Worm (Caenorhabditis elegans) whole organism, L1 larva: ENCODE results near the gene cut-4.

Source experiments
- fkh-10 ChIP-seq: sonication (generic microtip); optimal IDR thresholded peaks from 2 replicates; lab custom pipeline; 2017; ENCODE audit warnings: missing biosample characterization, missing genetic modification reagents, missing genetic modification characterization
- grh-1 ChIP-seq: fragments of 200-800 bp; sonication (Bioruptor generic); IDR thresholded peaks from 2 replicates; pipeline ENCODE4 v1.3.6; 2022; ENCODE audit warnings: missing genetic modification reagents, missing genetic modification characterization, missing compliant biosample characterization
- lin-13 ChIP-seq: fragments of 150-350 bp; optimal IDR thresholded peaks from 2 replicates; lab custom pipeline; 2014; ENCODE audit warnings: missing biosample characterization, missing genetic modification reagents, missing genetic modification characterization
- nhr-12 ChIP-seq: sonication (generic microtip); optimal IDR thresholded peaks from 2 replicates; lab custom pipeline; 2017; ENCODE audit warnings: missing biosample characterization, missing genetic modification characterization
- nhr-77 ChIP-seq: fragments of 150-350 bp; optimal IDR thresholded peaks from 2 replicates; lab custom pipeline; 2014; ENCODE audit warnings: missing biosample characterization, missing genetic modification characterization
- snpc-4 ChIP-seq: fragments of 150-350 bp; optimal IDR thresholded peaks from 2 replicates; lab custom pipeline; 2014; ENCODE audit warnings: missing biosample characterization, missing genetic modification characterization
- xbp-1 ChIP-seq: sonication (generic microtip); optimal IDR thresholded peaks from 2 replicates; lab custom pipeline; 2016; ENCODE audit warnings: missing genetic modification characterization, missing compliant biosample characterization
- ztf-11 ChIP-seq, 2 experiments: sonication (generic microtip); optimal IDR thresholded peaks; 2 replicates each; lab custom pipeline; 2016 to 2017; ENCODE audit warnings: missing genetic modification characterization in 2 of 2, missing biosample characterization in 1 of 2, missing compliant biosample characterization in 1 of 2

DNA sequence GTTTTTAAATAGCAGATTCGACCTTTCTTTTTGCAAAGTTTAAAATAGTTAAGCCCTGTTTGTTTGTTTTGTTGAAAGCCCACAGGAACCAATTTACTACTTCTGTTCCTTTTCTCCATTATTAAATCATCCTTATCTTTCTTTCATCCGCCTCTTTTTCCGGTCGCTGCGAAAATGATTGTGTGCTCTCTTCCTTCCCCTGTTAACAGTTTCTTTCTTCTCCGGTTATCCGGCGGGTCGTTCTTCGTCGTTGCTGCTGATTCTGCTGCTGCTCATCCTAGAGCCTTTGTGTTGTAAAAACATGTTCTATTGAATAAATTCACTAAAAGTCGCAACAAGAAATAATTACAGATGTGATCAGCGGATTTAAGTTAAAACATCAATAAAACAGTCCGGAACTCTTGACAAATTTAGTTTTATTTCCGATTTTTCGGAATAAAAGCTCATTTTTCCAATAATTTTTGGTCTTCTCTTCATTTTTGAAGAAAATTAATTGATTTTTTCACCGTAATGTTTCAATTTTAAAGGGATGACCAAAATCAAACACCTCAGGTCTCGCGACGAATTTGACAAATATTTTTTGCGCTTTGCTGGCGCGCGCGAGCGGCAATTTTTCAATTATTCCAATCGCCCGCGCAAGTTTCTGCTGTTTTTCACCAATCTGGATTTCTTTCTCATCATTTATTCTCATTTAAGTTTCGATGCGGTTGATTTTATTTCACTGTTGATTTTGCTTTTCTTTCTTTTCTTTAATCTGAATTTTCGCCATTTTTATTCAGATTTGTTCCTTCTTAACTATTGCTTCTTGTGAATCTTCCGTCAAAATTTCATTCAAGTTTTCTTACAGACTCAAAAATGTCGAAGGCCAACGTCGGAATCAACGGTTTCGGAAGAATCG is 42.4 kb upstream of the cut-4 start, which contains the start of gene gpd-1:
- no peak for TF ChIP-seq nhr-77 (tag; lab: Kevin White, UChicago)
- no peak for TF ChIP-seq fkh-10 (GFP tag; lab: Kevin White, UChicago)
- TF ChIP-seq lin-13 (GFP tag; lab: Kevin White, UChicago) = no peak
- no peak for TF ChIP-seq xbp-1 (tag; lab: Kevin White, UChicago)
- TF ChIP-seq snpc-4 (tag; lab: Kevin White, UChicago) = no peak
- TF ChIP-seq ztf-11 (tag; optimal IDR thresholded peaks at IDR 0.05; lab: Kevin White, UChicago) = no peak
- no peak for TF ChIP-seq nhr-12 (tag; lab: Kevin White, UChicago)
- no peak for TF ChIP-seq grh-1 (GFP tag; lab: Robert Waterston, UW)
